Fruit fly (Drosophila melanogaster) whole organism, embryonic: ENCODE data around the gene CG8142.

ENCODE experiments used
- B-H2 ChIP-seq: fragments of 200-800 bp; sonication (Bioruptor generic); optimal IDR thresholded peaks from 2 replicates; lab custom pipeline; 2018; ENCODE audit warnings: missing biosample characterization, mild to moderate bottlenecking, missing genetic modification characterization
- C15 ChIP-seq: fragments of 200-800 bp; sonication (Bioruptor generic); IDR thresholded peaks from 3 replicates; pipeline ENCODE4 v1.3.6; 2022; ENCODE audit warnings: missing biosample characterization, missing genetic modification characterization
- CG10209 ChIP-seq: fragments of 200-800 bp; sonication (Bioruptor generic); optimal IDR thresholded peaks from 3 replicates; lab custom pipeline; 2017; ENCODE audit warnings: missing biosample characterization, mild to moderate bottlenecking, missing genetic modification characterization, missing genetic modification reagents
- CG10654 ChIP-seq: fragments of 200-800 bp; sonication (Bioruptor generic); optimal IDR thresholded peaks from 2 replicates; lab custom pipeline; 2016; ENCODE audit warnings: missing biosample characterization, missing genetic modification characterization
- CG11247 ChIP-seq: fragments of 200-800 bp; sonication (Bioruptor generic); IDR thresholded peaks from 2 replicates; pipeline ENCODE4 v1.3.6; 2022; ENCODE audit warnings: missing biosample characterization, missing genetic modification characterization
- CG12659 ChIP-seq: fragments of 200-800 bp; sonication (Bioruptor generic); optimal IDR thresholded peaks from 3 replicates; lab custom pipeline; 2017; ENCODE audit warnings: mild to moderate bottlenecking, missing biosample characterization, missing genetic modification reagents, missing genetic modification characterization
- CG13123 ChIP-seq: fragments of 200-800 bp; sonication (Bioruptor generic); optimal IDR thresholded peaks from 2 replicates; lab custom pipeline; 2016; ENCODE audit warnings: missing biosample characterization, missing genetic modification characterization
- CG13296 ChIP-seq: fragments of 200-800 bp; sonication (Bioruptor generic); optimal IDR thresholded peaks from 3 replicates; lab custom pipeline; 2018; ENCODE audit warnings: missing biosample characterization, mild to moderate bottlenecking, missing genetic modification characterization
- CG14050 ChIP-seq: fragments of 200-800 bp; sonication (Bioruptor generic); IDR thresholded peaks from 3 replicates; pipeline ENCODE4 v1.3.6; 2022; ENCODE audit warnings: missing biosample characterization, missing genetic modification characterization
- CG14667 ChIP-seq: fragments of 200-800 bp; sonication (Bioruptor generic); IDR thresholded peaks from 2 replicates; pipeline ENCODE4 v1.3.6; 2022; ENCODE audit warnings: missing biosample characterization, missing genetic modification characterization
- CG15514 ChIP-seq: fragments of 200-800 bp; sonication (Bioruptor generic); optimal IDR thresholded peaks from 3 replicates; lab custom pipeline; 2017; ENCODE audit warnings: missing biosample characterization, missing genetic modification characterization, mild to moderate bottlenecking, moderate library complexity, missing genetic modification reagents
- CG16815 ChIP-seq: fragments of 200-800 bp; sonication (Bioruptor generic); optimal IDR thresholded peaks from 3 replicates; lab custom pipeline; 2017; ENCODE audit warnings: missing biosample characterization, mild to moderate bottlenecking, missing genetic modification characterization
- CG17612 ChIP-seq: fragments of 200-800 bp; sonication (Bioruptor generic); IDR thresholded peaks from 2 replicates; pipeline ENCODE4 v1.3.6; 2022; ENCODE audit warnings: missing biosample characterization, missing genetic modification characterization
- CG1832 ChIP-seq: fragments of 200-800 bp; sonication (Bioruptor generic); optimal IDR thresholded peaks from 2 replicates; lab custom pipeline; 2017; ENCODE audit warnings: missing biosample characterization, mild to moderate bottlenecking, missing genetic modification characterization, inconsistent platforms
- CG2120 ChIP-seq: fragments of 200-800 bp; sonication (Bioruptor generic); optimal IDR thresholded peaks from 3 replicates; lab custom pipeline; 2016; ENCODE audit warnings: missing biosample characterization, missing genetic modification characterization
- CG2678 ChIP-seq: fragments of 200-800 bp; sonication (Bioruptor generic); optimal IDR thresholded peaks from 3 replicates; lab custom pipeline; 2019; ENCODE audit warnings: missing biosample characterization, mild to moderate bottlenecking, missing genetic modification characterization, moderate library complexity
- CG31365 ChIP-seq: fragments of 200-800 bp; sonication (Bioruptor generic); optimal IDR thresholded peaks from 2 replicates; lab custom pipeline; 2018; ENCODE audit warnings: missing biosample characterization, mild to moderate bottlenecking, missing genetic modification characterization
- CG32772 ChIP-seq: fragments of 200-800 bp; sonication (Bioruptor generic); IDR thresholded peaks from 2 replicates; pipeline ENCODE4 v1.3.6; 2022; ENCODE audit warnings: missing biosample characterization, missing genetic modification characterization
- CG4424 ChIP-seq: fragments of 200-800 bp; sonication (Bioruptor generic); optimal IDR thresholded peaks from 3 replicates; lab custom pipeline; 2016; ENCODE audit warnings: missing biosample characterization, missing genetic modification characterization
- CG6689 ChIP-seq: fragments of 200-800 bp; sonication (Bioruptor generic); IDR thresholded peaks from 2 replicates; pipeline ENCODE4 v1.3.6; 2022; ENCODE audit warnings: missing biosample characterization, missing genetic modification characterization
- CG7556 ChIP-seq: fragments of 200-800 bp; sonication (Bioruptor generic); optimal IDR thresholded peaks from 2 replicates; lab custom pipeline; 2017; ENCODE audit warnings: missing biosample characterization, mild to moderate bottlenecking, missing genetic modification characterization
- CG9876 ChIP-seq: fragments of 200-800 bp; sonication (Bioruptor generic); optimal IDR thresholded peaks from 2 replicates; lab custom pipeline; 2016; ENCODE audit warnings: missing biosample characterization, missing genetic modification characterization
- Dip2 ChIP-seq: fragments of 200-800 bp; sonication (Bioruptor generic); IDR thresholded peaks from 2 replicates; pipeline ENCODE4 v1.3.6; 2022; ENCODE audit warnings: missing biosample characterization, missing genetic modification characterization
- Dref ChIP-seq: fragments of 200-800 bp; sonication (Bioruptor generic); IDR thresholded peaks from 2 replicates; pipeline ENCODE4 v1.3.6; 2022; ENCODE audit warnings: missing biosample characterization, missing genetic modification characterization
- Ets97D ChIP-seq: fragments of 200-800 bp; sonication (Bioruptor generic); optimal IDR thresholded peaks from 3 replicates; lab custom pipeline; 2016; ENCODE audit warnings: missing biosample characterization, missing genetic modification characterization
- Fer2 ChIP-seq: fragments of 200-800 bp; sonication (Bioruptor generic); optimal IDR thresholded peaks from 2 replicates; lab custom pipeline; 2018; ENCODE audit warnings: missing biosample characterization, mild to moderate bottlenecking, missing genetic modification characterization, moderate library complexity
- HmgZ ChIP-seq: fragments of 200-800 bp; sonication (Bioruptor generic); optimal IDR thresholded peaks from 2 replicates; lab custom pipeline; 2018; ENCODE audit warnings: missing biosample characterization, mild to moderate bottlenecking, missing genetic modification characterization
- Hmx ChIP-seq: fragments of 200-800 bp; sonication (Bioruptor generic); optimal IDR thresholded peaks from 2 replicates; lab custom pipeline; 2016; ENCODE audit warnings: missing biosample characterization, missing genetic modification characterization
- Hr51 ChIP-seq, 2 experiments: fragments of 200-800 bp; sonication (Bioruptor generic); optimal IDR thresholded peaks; 2 replicates in 1 of 2; 3 replicates in 1 of 2; lab custom pipeline; 2016 to 2018; ENCODE audit warnings: missing biosample characterization in 2 of 2, missing genetic modification characterization in 2 of 2, mild to moderate bottlenecking in 1 of 2, moderate library complexity in 1 of 2
- Med ChIP-seq: fragments of 200-800 bp; sonication (Bioruptor generic); peaks from one replicate; lab custom pipeline; 2016; ENCODE audit warnings: missing biosample characterization, missing genetic modification characterization, mild to moderate bottlenecking, inconsistent platforms, moderate library complexity
- NC2β ChIP-seq: fragments of 200-800 bp; sonication (Bioruptor generic); optimal IDR thresholded peaks from 2 replicates; lab custom pipeline; 2016; ENCODE audit warnings: missing biosample characterization, missing genetic modification characterization
- Scr ChIP-seq: fragments of 200-800 bp; sonication (Bioruptor generic); IDR thresholded peaks from 2 replicates; pipeline ENCODE4 v1.3.6; 2022; ENCODE audit warnings: missing biosample characterization, missing genetic modification characterization; ENCODE audit not compliant: partially characterized antibody
- Stat92E ChIP-seq, 3 experiments: fragments of >200 bp in 2 of 3; fragments of 200-800 bp in 1 of 3; sonication (Bioruptor generic) in 1 of 3; optimal IDR thresholded peaks; 2 replicates each; lab custom pipeline; 2017 to 2019; ENCODE audit warnings: missing biosample characterization in 3 of 3, missing genetic modification characterization in 3 of 3, mild to moderate bottlenecking in 1 of 3, moderate library complexity in 1 of 3
- cad ChIP-seq: fragments of >200 bp; optimal IDR thresholded peaks from 2 replicates; lab custom pipeline; 2017; ENCODE audit warnings: missing biosample characterization, missing genetic modification characterization
- caup ChIP-seq: fragments of 200-800 bp; sonication (Bioruptor generic); optimal IDR thresholded peaks from 3 replicates; lab custom pipeline; 2017; ENCODE audit warnings: missing biosample characterization, mild to moderate bottlenecking, missing genetic modification characterization, moderate library complexity; ENCODE audit not compliant: severe bottlenecking
- chm ChIP-seq: fragments of 200-800 bp; sonication (Bioruptor generic); IDR thresholded peaks from 2 replicates; pipeline ENCODE4 v1.3.6; 2022; ENCODE audit warnings: missing biosample characterization, missing genetic modification characterization
- cwo ChIP-seq: fragments of 200-800 bp; sonication (Bioruptor generic); optimal IDR thresholded peaks from 3 replicates; lab custom pipeline; 2017; ENCODE audit warnings: missing biosample characterization, missing genetic modification characterization, mild to moderate bottlenecking, moderate library complexity, missing genetic modification reagents
- disco-r ChIP-seq: fragments of 200-800 bp; sonication (Bioruptor generic); optimal IDR thresholded peaks from 2 replicates; lab custom pipeline; 2016; ENCODE audit warnings: missing biosample characterization, missing genetic modification characterization
- emc ChIP-seq: fragments of 200-800 bp; sonication (Bioruptor generic); optimal IDR thresholded peaks from 2 replicates; lab custom pipeline; 2016; ENCODE audit warnings: missing biosample characterization, missing genetic modification characterization
- gsb ChIP-seq: fragments of 200-800 bp; sonication (Bioruptor generic); IDR thresholded peaks from 2 replicates; pipeline ENCODE4 v1.3.6; 2022; ENCODE audit warnings: missing biosample characterization, missing genetic modification characterization
- lilli ChIP-seq: fragments of 200-800 bp; sonication (Bioruptor generic); optimal IDR thresholded peaks from 3 replicates; lab custom pipeline; 2016; ENCODE audit warnings: missing biosample characterization, missing genetic modification characterization
- lov ChIP-seq, 2 experiments: fragments of 200-800 bp in 1 of 2; fragments of >200 bp in 1 of 2; sonication (Bioruptor generic) in 1 of 2; IDR thresholded peaks in 1 of 2; optimal IDR thresholded peaks in 1 of 2; 2 replicates in 1 of 2; 3 replicates in 1 of 2; pipeline versions ENCODE4 v1.3.6 to Lab custom; 2017 to 2022; ENCODE audit warnings: missing biosample characterization in 1 of 2, missing genetic modification characterization in 1 of 2
- nerfin-2 ChIP-seq: fragments of 200-800 bp; sonication (Bioruptor generic); IDR thresholded peaks from 2 replicates; pipeline ENCODE4 v1.3.6; 2022; ENCODE audit warnings: missing biosample characterization, missing genetic modification characterization; ENCODE audit not compliant: partially characterized antibody
- onecut ChIP-seq: fragments of 200-800 bp; sonication (Bioruptor generic); IDR thresholded peaks from 2 replicates; pipeline ENCODE4 v1.3.6; 2022; ENCODE audit warnings: missing biosample characterization, missing genetic modification characterization
- p53 ChIP-seq: fragments of 200-800 bp; sonication (Bioruptor generic); optimal IDR thresholded peaks from 2 replicates; lab custom pipeline; 2016; ENCODE audit warnings: missing biosample characterization, missing genetic modification characterization
- sc ChIP-seq, 3 experiments: fragments of >200 bp in 2 of 3; fragments of 200-800 bp in 1 of 3; sonication (Bioruptor generic) in 1 of 3; optimal IDR thresholded peaks; 2 replicates in 2 of 3; 3 replicates in 1 of 3; lab custom pipeline; 2017; ENCODE audit warnings: mild to moderate bottlenecking in 1 of 3, missing biosample characterization in 1 of 3, missing genetic modification characterization in 1 of 3, missing genetic modification reagents in 1 of 3
- sima ChIP-seq: fragments of 200-800 bp; sonication (Bioruptor generic); optimal IDR thresholded peaks from 2 replicates; lab custom pipeline; 2016; ENCODE audit warnings: missing biosample characterization, missing genetic modification characterization
- slbo ChIP-seq: fragments of 200-800 bp; sonication (Bioruptor generic); IDR thresholded peaks from 2 replicates; pipeline ENCODE4 v1.3.6; 2022; ENCODE audit warnings: missing biosample characterization, missing genetic modification characterization
- tx ChIP-seq: fragments of 200-800 bp; sonication (Bioruptor generic); optimal IDR thresholded peaks from 2 replicates; lab custom pipeline; 2016; ENCODE audit warnings: missing biosample characterization, missing genetic modification characterization
- usp ChIP-seq: fragments of >200 bp; optimal IDR thresholded peaks from 2 replicates; lab custom pipeline; 2017; ENCODE audit warnings: missing biosample characterization, missing genetic modification characterization
- z ChIP-seq: fragments of 200-800 bp; sonication (Bioruptor generic); IDR thresholded peaks from 3 replicates; pipeline ENCODE4 v1.3.6; 2022; ENCODE audit warnings: missing biosample characterization, missing genetic modification characterization

The CG8142 gene

dm6 chrX:17841923-17842322, 2.6 kb downstream of the CG8142 start, which contains the start of gene Taf9 (continued):
- TF ChIP-seq CG4424 (GFP tag; lab: Kevin White, UChicago): no peak
- TF ChIP-seq CG13123 (GFP tag; lab: Kevin White, UChicago): no peak
- TF ChIP-seq Hr51 (GFP tag; optimal IDR thresholded peaks at IDR 0.05; lab: Kevin White, UChicago): no peak
- no peak for TF ChIP-seq usp (GFP tag; lab: Kevin White, UChicago)
- no peak for TF ChIP-seq sc (optimal IDR thresholded peaks at IDR 0.05; lab: Kevin White, UChicago)
- TF ChIP-seq sc (GFP tag; optimal IDR thresholded peaks at IDR 0.05; lab: Kevin White, UChicago): no peak
- TF ChIP-seq p53: no peak
- peak; percentile 95 for TF ChIP-seq Dref
- no peak for TF ChIP-seq Hmx (GFP tag; lab: Kevin White, UChicago)
- TF ChIP-seq cad: no peak
- TF ChIP-seq CG2678: no peak
- TF ChIP-seq CG10209 (GFP tag; lab: Kevin White, UChicago): no peak
- no peak for TF ChIP-seq lilli (GFP tag; lab: Kevin White, UChicago)
- TF ChIP-seq Dip2 (GFP tag; lab: Robert Waterston, UW): no peak
- peak; percentile 16 for TF ChIP-seq HmgZ (tag; lab: Kevin White, UChicago)
- TF ChIP-seq nerfin-2: peak; percentile 84
- no peak for TF ChIP-seq CG10654 (GFP tag; lab: Kevin White, UChicago)
- no peak for TF ChIP-seq CG31365
- peak; percentile 12 for TF ChIP-seq CG2120 (GFP tag; lab: Kevin White, UChicago)
- no peak for TF ChIP-seq chm (GFP tag; lab: Robert Waterston, UW)
- no peak for TF ChIP-seq CG1832 (GFP tag; lab: Kevin White, UChicago)
- TF ChIP-seq slbo (GFP tag; lab: Robert Waterston, UW): peak; percentile 47; the same call in 1 of the 2 replicates
- TF ChIP-seq sima (GFP tag; lab: Kevin White, UChicago): no peak
- TF ChIP-seq CG16815 (GFP tag; lab: Kevin White, UChicago): no peak
- peak; percentile 86 for TF ChIP-seq Scr (GFP tag; lab: Robert Waterston, UW)
- no peak for TF ChIP-seq gsb (GFP tag; lab: Robert Waterston, UW)
- no peak for TF ChIP-seq tx (GFP tag; lab: Kevin White, UChicago)
- TF ChIP-seq CG17612 (GFP tag; lab: Robert Waterston, UW): no peak
- no peak for TF ChIP-seq CG6689
- TF ChIP-seq CG11247 (GFP tag; lab: Robert Waterston, UW): no peak
- TF ChIP-seq CG14050 (GFP tag; lab: Robert Waterston, UW): no peak
- TF ChIP-seq Ets97D: peak; percentile 78
- TF ChIP-seq disco-r (GFP tag; lab: Kevin White, UChicago): no peak
- no peak for TF ChIP-seq emc (GFP tag; lab: Kevin White, UChicago)
- peak in 1 of 3 experiments; percentile 0 for TF ChIP-seq Stat92E (GFP tag; optimal IDR thresholded peaks at IDR 0.05; lab: Kevin White, UChicago)
- no peak for TF ChIP-seq CG13296 (GFP tag; lab: Kevin White, UChicago)
- TF ChIP-seq B-H2 (GFP tag; lab: Kevin White, UChicago): peak; percentile 3
- no peak for TF ChIP-seq Fer2
- no peak for TF ChIP-seq C15
- TF ChIP-seq CG12659: peak; percentile 53
- TF ChIP-seq CG9876: no peak
- no peak for TF ChIP-seq cwo (GFP tag; lab: Kevin White, UChicago)
- TF ChIP-seq z (GFP tag; lab: Robert Waterston, UW): no peak
- TF ChIP-seq NC2β: no peak
- peak; percentile 31 for TF ChIP-seq CG15514
- no peak for TF ChIP-seq CG7556 (GFP tag; lab: Kevin White, UChicago)
- TF ChIP-seq onecut (GFP tag; lab: Robert Waterston, UW): peak; percentile 93
- no peak for TF ChIP-seq caup (GFP tag; lab: Kevin White, UChicago)
- no peak for TF ChIP-seq CG14667 (GFP tag; lab: Robert Waterston, UW)
- peak; percentile 83 for TF ChIP-seq Med (GFP tag; lab: Kevin White, UChicago)
- TF ChIP-seq lov (optimal IDR thresholded peaks at IDR 0.05; lab: Kevin White, UChicago): no peak
- TF ChIP-seq lov (GFP tag; IDR thresholded peaks at IDR 0.05; lab: Robert Waterston, UW): no peak
- TF ChIP-seq CG32772: no peak
